Worm (Caenorhabditis elegans): Measurements from ENCODE around the gene gex-3.

- TF ChIP-seq snpc-4 (tag; optimal IDR thresholded peaks at IDR 0.05) (peak; percentile 70), nhr-77 (tag; optimal IDR thresholded peaks at IDR 0.05) (peak; percentile 60), rnt-1 (tag; optimal IDR thresholded peaks at IDR 0.05) (peak; percentile 90), zag-1 (tag; optimal IDR thresholded peaks at IDR 0.05) (peak; percentile 11), lin-14 (GFP tag; optimal IDR thresholded peaks at IDR 0.05) (peak; percentile 82), ceh-82 (tag; optimal IDR thresholded peaks at IDR 0.05) (peak; percentile 84 to 89 (median 87)), ztf-11 (tag; optimal IDR thresholded peaks at IDR 0.05) (peak in 1 of 2 experiments; percentile 68), pqm-1 (tag; optimal IDR thresholded peaks at IDR 0.05) (no peak), lsy-2 (tag; optimal IDR thresholded peaks at IDR 0.05) (peak; percentile 100), fkh-10 (GFP tag; optimal IDR thresholded peaks at IDR 0.05) (peak; percentile 48), unc-62 (GFP tag; optimal IDR thresholded peaks at IDR 0.05) (no peak), nhr-85 (tag) (peak; percentile 92), mef-2 (tag; optimal IDR thresholded peaks at IDR 0.05) (no peak), blmp-1 (tag; optimal IDR thresholded peaks at IDR 0.05) (no peak)
These were observed 32.4 kb upstream of the gex-3 start, which contains the start of gene wdr-46 for ce11 chrIV:12371879-12372278.
